Worm (Caenorhabditis elegans) whole organism, dauer: ENCODE measurements around the gene fbxb-9.

Experiments
- unc-62 ChIP-seq: sonication (generic microtip); optimal IDR thresholded peaks from 2 replicates; lab custom pipeline; 2017; ENCODE audit warnings: missing biosample characterization, missing genetic modification reagents, missing genetic modification characterization

fbxb-9 gene

ce11 chrIV:11125604-11126003 is 36.7 kb downstream of the fbxb-9 start:
- TF ChIP-seq unc-62 = no peak

- TF ChIP-seq unc-62 = no peak
These were observed 37.2 kb downstream of the fbxb-9 start for ce11 chrIV:11125200-11125599.

ce11 chrIV:11124674-11125073 is 37.7 kb downstream of the fbxb-9 start, which contains the start of gene spo-11:
Gene spo-11, minus strand, starts transcription at chrIV:11124862.
- no peak for TF ChIP-seq unc-62

- no peak for TF ChIP-seq unc-62
These were observed 42.3 kb downstream of the fbxb-9 start for ce11 chrIV:11119972-11120562.

ce11 chrIV:11118837-11119491 is 43.4 kb downstream of the fbxb-9 start, which contains the start of the genes imp-2 and enpl-1:
Gene imp-2, minus strand, starts transcription at chrIV:11118887.
Gene enpl-1, plus strand, starts transcription at chrIV:11119298.
- TF ChIP-seq unc-62 = no peak

- no peak for TF ChIP-seq unc-62
These were observed 49.7 kb downstream of the fbxb-9 start, which contains the start of gene clc-9 for ce11 chrIV:11112641-11113040. Gene clc-9, plus strand, starts transcription at chrIV:11112941.

ce11 chrIV:11111898-11112297 is 50.5 kb downstream of the fbxb-9 start:
- TF ChIP-seq unc-62 = no peak
